Fruit fly (Drosophila melanogaster): ENCODE results near the gene Tsp.
A peak's percentile ranks its signal among the peaks of the same experiment; 100 is the strongest.

The Tsp gene

DNA sequence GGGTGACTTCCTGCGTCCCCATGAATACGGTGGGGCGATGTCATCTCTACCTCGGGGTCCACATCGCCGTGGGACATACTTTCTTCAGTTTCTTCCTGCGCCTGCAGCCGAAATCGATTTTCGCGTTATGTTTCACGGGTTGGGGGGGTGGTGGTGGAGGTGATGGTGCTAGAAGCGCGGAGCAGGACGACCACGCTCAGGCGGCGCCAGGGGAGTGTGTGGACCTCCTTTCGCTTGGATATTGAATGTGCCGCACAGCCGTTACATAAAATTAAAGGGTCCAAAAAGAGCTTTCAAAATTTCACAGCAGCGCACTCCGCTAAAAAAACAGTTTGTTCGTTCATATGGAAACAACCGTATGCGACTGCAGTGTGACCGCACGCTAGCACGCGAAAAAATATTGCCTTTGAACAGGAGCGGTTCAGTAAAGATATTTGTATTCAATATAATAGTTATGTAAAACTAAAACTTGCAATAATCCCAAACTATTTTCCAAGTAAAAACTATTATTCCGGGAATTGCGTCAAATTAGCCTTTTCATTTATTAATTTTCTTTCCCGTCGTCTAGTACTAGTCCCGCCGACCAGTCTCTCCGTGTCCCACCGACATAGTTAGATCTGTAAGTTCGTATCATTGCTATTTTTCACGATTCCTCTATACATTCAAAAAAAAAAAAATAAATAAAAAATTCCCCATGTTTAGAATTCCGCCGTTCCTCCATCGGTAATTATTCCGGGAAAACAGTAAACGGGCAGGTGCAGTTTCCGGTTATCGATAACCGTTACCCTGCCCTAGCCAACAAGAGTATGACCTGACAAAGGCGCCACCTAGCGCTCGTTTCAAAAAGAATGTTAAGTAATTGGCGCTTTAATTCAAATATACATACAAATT is 24.6 kb downstream of the Tsp start, which contains the start of gene Nhe3 (continued):
- TF ChIP-seq lbe (GFP tag; optimal IDR thresholded peaks at IDR 0.05), result peak; percentile 48
- peak; percentile 36 for TF ChIP-seq CG14965 (GFP tag; optimal IDR thresholded peaks at IDR 0.05; ENCODE audit: borderline replicate concordance)
- TF ChIP-seq Atf6 (GFP tag; IDR thresholded peaks at IDR 0.05), result peak; percentile 62; the same call in 1 of the 2 replicates
- peak; percentile 82 for TF ChIP-seq az2 (GFP tag; optimal IDR thresholded peaks at IDR 0.05)
- peak; percentile 81; the same call in 2 of the 4 replicates for TF ChIP-seq chinmo (GFP tag; IDR thresholded peaks at IDR 0.05; ENCODE audit: partially characterized antibody)
- TF ChIP-seq Med (GFP tag), result peak; percentile 97
- TF ChIP-seq CG17568 (GFP tag; optimal IDR thresholded peaks at IDR 0.05), result peak; percentile 70
- peak; percentile 67 for TF ChIP-seq ERR (GFP tag; optimal IDR thresholded peaks at IDR 0.05)
- TF ChIP-seq CG6791 (GFP tag; IDR thresholded peaks at IDR 0.05; ENCODE audit: partially characterized antibody), result peak; percentile 65; the same call in 2 of the 3 replicates
- TF ChIP-seq chn (GFP tag; optimal IDR thresholded peaks at IDR 0.05), result peak; percentile 81
- TF ChIP-seq abd-A (tag; optimal IDR thresholded peaks at IDR 0.05), result no peak
- TF ChIP-seq CG18476 (GFP tag; optimal IDR thresholded peaks at IDR 0.05), result peak; percentile 81
- TF ChIP-seq seq (GFP tag; IDR thresholded peaks at IDR 0.05), result peak; percentile 36; the same call in 1 of the 2 replicates
- peak; percentile 89 for TF ChIP-seq vvl (GFP tag; IDR thresholded peaks at IDR 0.05)
- TF ChIP-seq CG8765 (GFP tag; IDR thresholded peaks at IDR 0.05), result no peak
- TF ChIP-seq hb (GFP tag; IDR thresholded peaks at IDR 0.05; ENCODE audit: partially characterized antibody), result no peak
- peak; percentile 74 for TF ChIP-seq ATbp (GFP tag; optimal IDR thresholded peaks at IDR 0.05)
- TF ChIP-seq ssp (GFP tag; IDR thresholded peaks at IDR 0.05), result peak; percentile 66
- TF ChIP-seq crol (GFP tag; IDR thresholded peaks at IDR 0.05), result peak; percentile 94
- no peak; the same call in 1 of the 2 replicates for TF ChIP-seq hbn (GFP tag; IDR thresholded peaks at IDR 0.05; ENCODE audit: partially characterized antibody)
- peak; percentile 87 for TF ChIP-seq mam (GFP tag; optimal IDR thresholded peaks at IDR 0.05)
- TF ChIP-seq CG2199 (GFP tag; IDR thresholded peaks at IDR 0.05), result peak; percentile 70; the same call in 1 of the 3 replicates
- TF ChIP-seq CG9727 (GFP tag; optimal IDR thresholded peaks at IDR 0.05), result peak; percentile 85
- peak; percentile 77 for TF ChIP-seq Meics (GFP tag; optimal IDR thresholded peaks at IDR 0.05)
- no peak for TF ChIP-seq dmrt99B (tag; optimal IDR thresholded peaks at IDR 0.05)
- no peak; the same call in 1 of the 2 replicates for TF ChIP-seq CG32767 (GFP tag; IDR thresholded peaks at IDR 0.05)
- no peak for TF ChIP-seq CG15073 (GFP tag; optimal IDR thresholded peaks at IDR 0.05)
- peak; percentile 73 for TF ChIP-seq CG17359 (tag; optimal IDR thresholded peaks at IDR 0.05)
- TF ChIP-seq CG8944 (GFP tag; optimal IDR thresholded peaks at IDR 0.05), result peak; percentile 68
- TF ChIP-seq CG4730 (GFP tag; IDR thresholded peaks at IDR 0.05), result peak; percentile 69
- no peak for TF ChIP-seq zf30C (GFP tag; optimal IDR thresholded peaks at IDR 0.05)
- TF ChIP-seq CG34422 (GFP tag; IDR thresholded peaks at IDR 0.05), result peak; percentile 77
- TF ChIP-seq Dek (tag; optimal IDR thresholded peaks at IDR 0.05), result peak; percentile 75
- peak; percentile 26 for TF ChIP-seq CG12236 (GFP tag; optimal IDR thresholded peaks at IDR 0.05)
- peak; percentile 72 for TF ChIP-seq CG10267 (tag; optimal IDR thresholded peaks at IDR 0.05)
- TF ChIP-seq corto (GFP tag; optimal IDR thresholded peaks at IDR 0.05), result no peak
- TF ChIP-seq Ravus (GFP tag; IDR thresholded peaks at IDR 0.05), result peak; percentile 45
- TF ChIP-seq mld (GFP tag; IDR thresholded peaks at IDR 0.05; ENCODE audit: partially characterized antibody), result 0 out of 3 replicates have a peak, but pooled peaks have one; percentile 54
- TF ChIP-seq YL-1 (GFP tag; optimal IDR thresholded peaks at IDR 0.05), result peak; percentile 83
- TF ChIP-seq CG7745 (tag; optimal IDR thresholded peaks at IDR 0.05), result no peak
- peak; percentile 71 for TF ChIP-seq CG17385 (GFP tag; optimal IDR thresholded peaks at IDR 0.05)
- TF ChIP-seq dysf (GFP tag; IDR thresholded peaks at IDR 0.05), result peak; percentile 85
- peak; percentile 63 for TF ChIP-seq disco-r (GFP tag; optimal IDR thresholded peaks at IDR 0.05)
- TF ChIP-seq sd (tag; optimal IDR thresholded peaks at IDR 0.05), result peak; percentile 77
- peak; percentile 76 for TF ChIP-seq esg (GFP tag; conservative IDR thresholded peaks at IDR 0.05)
- peak; percentile 91 for TF ChIP-seq slbo (GFP tag; IDR thresholded peaks at IDR 0.05)
- TF ChIP-seq Vsx1 (GFP tag; optimal IDR thresholded peaks at IDR 0.05), result no peak
- TF ChIP-seq Deaf1 (tag; optimal IDR thresholded peaks at IDR 0.05), result peak; percentile 26
